Fruit fly (Drosophila melanogaster): ENCODE measurements around the gene CG2113.
A peak's percentile ranks its signal among the peaks of the same experiment; 100 is the strongest.

The CG2113 gene

DNA sequence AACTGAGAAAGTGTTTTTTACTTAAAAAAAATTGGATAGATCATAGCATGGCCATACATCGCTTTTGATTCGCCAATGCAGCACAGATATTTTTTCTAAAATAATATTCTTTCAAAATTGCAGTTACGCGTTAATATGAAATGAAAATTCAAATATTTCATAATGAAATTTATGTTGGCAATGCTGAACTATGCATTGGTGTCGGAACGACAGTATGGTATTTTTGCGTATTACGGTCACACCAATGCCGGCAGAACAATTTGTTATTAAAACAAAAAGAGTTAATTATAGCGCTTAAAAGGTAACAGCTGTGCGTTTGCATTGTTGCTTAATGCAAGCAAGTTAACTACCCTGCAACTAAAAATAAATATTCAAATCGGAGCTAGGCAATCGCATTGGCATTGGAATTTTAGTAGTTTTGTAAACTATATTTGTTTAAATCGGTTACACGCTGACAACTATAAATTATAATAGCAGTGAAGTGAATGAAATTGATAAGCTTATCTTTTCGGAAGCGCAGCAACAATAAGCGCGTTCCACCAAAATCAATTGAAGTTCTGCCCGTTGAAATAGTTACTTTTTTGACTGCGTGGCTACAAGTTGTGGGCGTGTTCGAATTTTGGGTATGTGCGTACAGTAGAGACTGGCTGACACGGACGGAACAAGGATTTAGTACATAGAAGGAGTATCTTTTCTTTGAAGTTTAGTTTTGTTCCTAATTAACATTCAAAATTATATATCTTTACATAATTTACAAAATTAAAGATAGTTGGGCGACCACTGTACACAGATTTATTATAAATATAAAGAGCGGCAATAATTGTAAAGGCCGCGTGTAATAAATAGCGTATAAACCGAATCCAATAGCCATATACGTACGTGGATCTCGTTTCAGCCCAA lies 47.4 kb downstream of the CG2113 start, which contains the start of gene Prx4 (continued):
- peak; percentile 73 for TF ChIP-seq ranshi (GFP tag; IDR thresholded peaks at IDR 0.05)
- TF ChIP-seq pzg (GFP tag; optimal IDR thresholded peaks at IDR 0.05): peak; percentile 74
- TF ChIP-seq Lhr (GFP tag; optimal IDR thresholded peaks at IDR 0.05): no peak
- TF ChIP-seq CG17568 (GFP tag; optimal IDR thresholded peaks at IDR 0.05): peak; percentile 35
- peak; percentile 80 for TF ChIP-seq CG2120 (GFP tag; optimal IDR thresholded peaks at IDR 0.05)
- TF ChIP-seq Awh (GFP tag; IDR thresholded peaks at IDR 0.05): peak; percentile 86
- TF ChIP-seq CG3163 (GFP tag; optimal IDR thresholded peaks at IDR 0.05): no peak
- peak; percentile 1 for TF ChIP-seq sqz (GFP tag; optimal IDR thresholded peaks at IDR 0.05)
- peak; percentile 70 for TF ChIP-seq CG4424 (GFP tag; optimal IDR thresholded peaks at IDR 0.05)
- TF ChIP-seq chn (GFP tag; optimal IDR thresholded peaks at IDR 0.05): peak; percentile 11
- TF ChIP-seq Rfx (GFP tag; IDR thresholded peaks at IDR 0.05): peak; percentile 77
- TF ChIP-seq Poxn (GFP tag; IDR thresholded peaks at IDR 0.05): peak; percentile 19; the same call in 1 of the 2 replicates
- peak; percentile 66; the same call in 2 of the 3 replicates for TF ChIP-seq gce (GFP tag; IDR thresholded peaks at IDR 0.05)
- TF ChIP-seq CG4282 (GFP tag; optimal IDR thresholded peaks at IDR 0.05): no peak
- TF ChIP-seq Deaf1 (tag; optimal IDR thresholded peaks at IDR 0.05): peak; percentile 52
- peak; percentile 63 for TF ChIP-seq D19A (tag; optimal IDR thresholded peaks at IDR 0.05)
- 0 out of 2 replicates have a peak, but pooled peaks have one; percentile 20 for TF ChIP-seq CG43689 (GFP tag; IDR thresholded peaks at IDR 0.05)
- TF ChIP-seq ind (GFP tag; optimal IDR thresholded peaks at IDR 0.05): peak; percentile 59
- TF ChIP-seq CG42726 (GFP tag; IDR thresholded peaks at IDR 0.05; ENCODE audit: partially characterized antibody): no peak
- TF ChIP-seq CG6813 (GFP tag; optimal IDR thresholded peaks at IDR 0.05): peak; percentile 38
- TF ChIP-seq Atf-2 (GFP tag; optimal IDR thresholded peaks at IDR 0.05): no peak
- TF ChIP-seq CG31224 (GFP tag; IDR thresholded peaks at IDR 0.05): peak; percentile 51
- peak; percentile 51 for TF ChIP-seq ems (GFP tag; optimal IDR thresholded peaks at IDR 0.05)
- TF ChIP-seq trem (tag; optimal IDR thresholded peaks at IDR 0.05): peak; percentile 23
- no peak for TF ChIP-seq klu (GFP tag; IDR thresholded peaks at IDR 0.05)
- TF ChIP-seq so (GFP tag; IDR thresholded peaks at IDR 0.05): peak; percentile 76
- peak; percentile 37; the same call in 1 of the 2 replicates for TF ChIP-seq bowl (GFP tag; IDR thresholded peaks at IDR 0.05)
- peak; percentile 43 for TF ChIP-seq zfh2 (GFP tag; optimal IDR thresholded peaks at IDR 0.05)
- TF ChIP-seq CG8290 (GFP tag; optimal IDR thresholded peaks at IDR 0.05): peak; percentile 2
- peak in 1 of 2 experiments; percentile 34 for TF ChIP-seq CG8290 (tag; optimal IDR thresholded peaks at IDR 0.05)
- no peak for TF ChIP-seq dan (GFP tag; IDR thresholded peaks at IDR 0.05)
- peak; percentile 82 for TF ChIP-seq dysf (GFP tag; IDR thresholded peaks at IDR 0.05)
- peak; percentile 69 for TF ChIP-seq NFAT (GFP tag; IDR thresholded peaks at IDR 0.05)
- no peak for TF ChIP-seq pros (GFP tag; optimal IDR thresholded peaks at IDR 0.05)
- TF ChIP-seq CG15601 (tag; optimal IDR thresholded peaks at IDR 0.05): peak; percentile 62
- peak; percentile 15 to 60 for TF ChIP-seq dpn (GFP tag; optimal IDR thresholded peaks at IDR 0.05)
- no peak for TF ChIP-seq Hr39 (optimal IDR thresholded peaks at IDR 0.05)
- no peak for TF ChIP-seq Sry-δ (GFP tag; optimal IDR thresholded peaks at IDR 0.05)
- peak; percentile 39 for TF ChIP-seq CG4707 (GFP tag; optimal IDR thresholded peaks at IDR 0.05)
- peak; percentile 74 for TF ChIP-seq ATbp (GFP tag; optimal IDR thresholded peaks at IDR 0.05)
- TF ChIP-seq dimm (GFP tag; IDR thresholded peaks at IDR 0.05): peak; percentile 49; the same call in 1 of the 2 replicates
- TF ChIP-seq CG2202 (tag; optimal IDR thresholded peaks at IDR 0.05): peak; percentile 53
- no peak for TF ChIP-seq CG33213 (GFP tag; optimal IDR thresholded peaks at IDR 0.05)
- TF ChIP-seq dm (GFP tag; optimal IDR thresholded peaks at IDR 0.05): no peak
- no peak for TF ChIP-seq Trl (optimal IDR thresholded peaks at IDR 0.05)
- peak; percentile 19 for TF ChIP-seq Trl (GFP tag; optimal IDR thresholded peaks at IDR 0.05)
- no peak for TF ChIP-seq CG16813 (GFP tag; IDR thresholded peaks at IDR 0.05; ENCODE audit: partially characterized antibody)
- TF ChIP-seq CG2875 (GFP tag; optimal IDR thresholded peaks at IDR 0.05): peak; percentile 65
- no peak for TF ChIP-seq yki (optimal IDR thresholded peaks at IDR 0.05)
- TF ChIP-seq B-H1 (GFP tag; IDR thresholded peaks at IDR 0.05): peak; percentile 63; the same call in 2 of the 3 replicates
- TF ChIP-seq wor (GFP tag; IDR thresholded peaks at IDR 0.05): peak; percentile 48; the same call in 1 of the 2 replicates

Measured in whole organism, embryonic.